Worm (Caenorhabditis elegans) whole organism, young adult: Measurements from ENCODE around the gene Y41E3.19.

Source experiments
- B0035.1 ChIP-seq: sonication (generic microtip); optimal IDR thresholded peaks from 2 replicates; lab custom pipeline; 2016; ENCODE audit warnings: missing genetic modification characterization, mild to moderate bottlenecking, missing compliant biosample characterization, missing genotype, missing genetic modification reagents
- B0261.1 ChIP-seq: sonication (generic microtip); optimal IDR thresholded peaks from 2 replicates; lab custom pipeline; 2016; ENCODE audit warnings: mild to moderate bottlenecking, missing genetic modification characterization, moderate library complexity, missing compliant biosample characterization
- C17E4.6 ChIP-seq: fragments of 200-800 bp; sonication (Bioruptor generic); IDR thresholded peaks from 2 replicates; pipeline ENCODE4 v1.3.6; 2022; ENCODE audit warnings: missing genetic modification reagents, missing genetic modification characterization, missing compliant biosample characterization
- K12H6.12 ChIP-seq: fragments of 200-800 bp; sonication (Bioruptor generic); optimal IDR thresholded peaks from 2 replicates; lab custom pipeline; 2018; ENCODE audit warnings: mild to moderate bottlenecking, missing genetic modification characterization, missing compliant biosample characterization
- Y53G8AR.9 ChIP-seq: fragments of 200-800 bp; sonication (Bioruptor generic); conservative IDR thresholded peaks from 2 replicates; pipeline ENCODE4 v1.3.6; 2022; ENCODE audit warnings: missing genetic modification reagents, missing genetic modification characterization, missing compliant biosample characterization
- akir-1 ChIP-seq: fragments of 200-800 bp; sonication (Bioruptor generic); optimal IDR thresholded peaks from 2 replicates; lab custom pipeline; 2018; ENCODE audit warnings: mild to moderate bottlenecking, missing genetic modification characterization, moderate library complexity, missing compliant biosample characterization
- aptf-3 ChIP-seq: fragments of 200-800 bp; sonication (Bioruptor generic); IDR thresholded peaks from 2 replicates; pipeline ENCODE4 v1.3.6; 2022; ENCODE audit warnings: missing genetic modification characterization, missing compliant biosample characterization
- athp-1 ChIP-seq: sonication (generic microtip); optimal IDR thresholded peaks from 2 replicates; lab custom pipeline; 2017; ENCODE audit warnings: mild to moderate bottlenecking, missing genetic modification characterization, missing compliant biosample characterization
- attf-6 ChIP-seq: fragments of 200-800 bp; sonication (Bioruptor generic); IDR thresholded peaks from 2 replicates; pipeline ENCODE4 v1.3.6; 2022; ENCODE audit warnings: missing genetic modification reagents, missing genetic modification characterization, missing compliant biosample characterization
- bed-1 ChIP-seq: fragments of 200-800 bp; sonication (Bioruptor generic); IDR thresholded peaks from 2 replicates; pipeline ENCODE4 v1.3.6; 2022; ENCODE audit warnings: missing genetic modification reagents, missing genetic modification characterization, missing compliant biosample characterization
- cebp-1 ChIP-seq, 2 experiments: fragments of 200-800 bp in 1 of 2; sonication (Bioruptor generic) in 1 of 2; sonication (generic microtip) in 1 of 2; IDR thresholded peaks in 1 of 2; optimal IDR thresholded peaks in 1 of 2; 2 replicates each; pipeline versions ENCODE4 v1.3.6 to Lab custom; 2017 to 2022; ENCODE audit warnings: missing compliant biosample characterization in 2 of 2, missing genetic modification characterization in 2 of 2, mild to moderate bottlenecking in 1 of 2, missing genetic modification reagents in 1 of 2, moderate library complexity in 1 of 2
- ceh-100 ChIP-seq: fragments of 200-800 bp; sonication (Bioruptor generic); IDR thresholded peaks from 2 replicates; pipeline ENCODE4 v1.3.6; 2022; ENCODE audit warnings: missing genetic modification reagents, missing genetic modification characterization, missing compliant biosample characterization
- ceh-91 ChIP-seq: fragments of 200-800 bp; sonication (Bioruptor generic); IDR thresholded peaks from 2 replicates; pipeline ENCODE4 v1.3.6; 2022; ENCODE audit warnings: missing genetic modification reagents, missing genetic modification characterization, missing compliant biosample characterization
- chd-7 ChIP-seq: sonication (generic microtip); optimal IDR thresholded peaks from 2 replicates; lab custom pipeline; 2016; ENCODE audit warnings: mild to moderate bottlenecking, missing genetic modification characterization, moderate library complexity, missing compliant biosample characterization
- die-1 ChIP-seq: sonication (generic microtip); optimal IDR thresholded peaks from 2 replicates; lab custom pipeline; 2016; ENCODE audit warnings: missing genotype, mild to moderate bottlenecking, missing genetic modification characterization, missing compliant biosample characterization
- efl-1 ChIP-seq: fragments of 150-350 bp; optimal IDR thresholded peaks from 2 replicates; lab custom pipeline; 2014; ENCODE audit warnings: missing biosample characterization, missing genetic modification reagents, missing genetic modification characterization
- egl-18 ChIP-seq: fragments of 200-800 bp; sonication (Bioruptor generic); IDR thresholded peaks from 2 replicates; pipeline ENCODE4 v1.3.6; 2022; ENCODE audit warnings: missing genetic modification reagents, missing genetic modification characterization, missing compliant biosample characterization
- egrh-3 ChIP-seq: fragments of 200-800 bp; sonication (Bioruptor generic); IDR thresholded peaks from 2 replicates; pipeline ENCODE4 v1.3.6; 2022; ENCODE audit warnings: missing genetic modification reagents, missing genetic modification characterization, missing compliant biosample characterization
- hmg-20 ChIP-seq: fragments of 200-800 bp; sonication (Bioruptor generic); IDR thresholded peaks from 2 replicates; pipeline ENCODE4 v1.3.6; 2022; ENCODE audit warnings: missing genetic modification reagents, missing genetic modification characterization, missing compliant biosample characterization
- hsf-1 ChIP-seq: fragments of 200-800 bp; sonication (Bioruptor generic); IDR thresholded peaks from 2 replicates; pipeline ENCODE4 v1.3.6; 2022; ENCODE audit warnings: missing genetic modification reagents, missing genetic modification characterization, missing compliant biosample characterization
- lag-1 ChIP-seq: fragments of 200-800 bp; sonication (Bioruptor generic); IDR thresholded peaks from 2 replicates; pipeline ENCODE4 v1.3.6; 2022; ENCODE audit warnings: missing genetic modification reagents, missing genetic modification characterization, missing compliant biosample characterization
- lin-35 ChIP-seq, 3 experiments: fragments of 150-350 bp in 2 of 3; sonication (generic microtip) in 1 of 3; optimal IDR thresholded peaks; 2 replicates each; lab custom pipeline; 2014 to 2018; ENCODE audit warnings: missing biosample characterization in 3 of 3, missing genetic modification characterization in 3 of 3, missing genetic modification reagents in 3 of 3
- nfya-2 ChIP-seq: fragments of 200-800 bp; sonication (Bioruptor generic); IDR thresholded peaks from 2 replicates; pipeline ENCODE4 v1.3.6; 2022; ENCODE audit warnings: missing genetic modification reagents, missing genetic modification characterization, missing compliant biosample characterization
- rec-8 ChIP-seq, 2 experiments: sonication (generic microtip); optimal IDR thresholded peaks; 2 replicates each; lab custom pipeline; 2016; ENCODE audit warnings: mild to moderate bottlenecking in 2 of 2, missing genetic modification characterization in 2 of 2, missing genetic modification reagents in 2 of 2, missing genotype in 2 of 2, missing biosample characterization in 1 of 2, missing compliant biosample characterization in 1 of 2, moderate library complexity in 1 of 2
- repo-1 ChIP-seq: sonication (generic microtip); optimal IDR thresholded peaks from 2 replicates; lab custom pipeline; 2017; ENCODE audit warnings: mild to moderate bottlenecking, missing genetic modification characterization, missing compliant biosample characterization
- sea-2 ChIP-seq: fragments of 200-800 bp; sonication (Bioruptor generic); IDR thresholded peaks from 2 replicates; pipeline ENCODE4 v1.3.6; 2022; ENCODE audit warnings: missing genetic modification characterization, missing compliant biosample characterization
- snpc-3.4 ChIP-seq: sonication (generic microtip); optimal IDR thresholded peaks from 2 replicates; lab custom pipeline; 2017; ENCODE audit warnings: missing genetic modification characterization, mild to moderate bottlenecking, missing compliant biosample characterization, antibody characterized with exemption, moderate library complexity, missing genotype, missing genetic modification reagents
- snpc-4 ChIP-seq, 5 experiments: fragments of 150-350 bp in 1 of 5; sonication (generic microtip) in 4 of 5; optimal IDR thresholded peaks; 2 replicates each; lab custom pipeline; 2014 to 2018; ENCODE audit warnings: missing genetic modification characterization in 5 of 5, missing biosample characterization in 3 of 5, antibody characterized with exemption in 2 of 5, mild to moderate bottlenecking in 2 of 5, missing compliant biosample characterization in 2 of 5, missing genotype in 2 of 5, moderate library complexity in 2 of 5, missing genetic modification reagents in 1 of 5
- somi-1 ChIP-seq: fragments of 200-800 bp; sonication (Bioruptor generic); optimal IDR thresholded peaks from 2 replicates; lab custom pipeline; 2018; ENCODE audit warnings: mild to moderate bottlenecking, missing genetic modification characterization, missing compliant biosample characterization
- tbp1 ChIP-seq: fragments of 200-800 bp; sonication (Bioruptor generic); optimal IDR thresholded peaks from 2 replicates; lab custom pipeline; 2018; ENCODE audit warnings: mild to moderate bottlenecking, missing genetic modification characterization, missing compliant biosample characterization
- zfh-2 ChIP-seq: fragments of 200-800 bp; sonication (Bioruptor generic); conservative IDR thresholded peaks from 2 replicates; pipeline ENCODE4 v1.3.6; 2022; ENCODE audit warnings: missing genetic modification reagents, missing genetic modification characterization, missing compliant biosample characterization
- ztf-18 ChIP-seq: sonication (generic microtip); optimal IDR thresholded peaks from 2 replicates; lab custom pipeline; 2016; ENCODE audit warnings: missing genotype, mild to moderate bottlenecking, missing genetic modification characterization, missing compliant biosample characterization
- ztf-26 ChIP-seq: sonication (generic microtip); optimal IDR thresholded peaks from 2 replicates; lab custom pipeline; 2017; ENCODE audit warnings: missing genetic modification characterization, missing compliant biosample characterization
- ztf-28 ChIP-seq: fragments of 200-800 bp; sonication (Bioruptor generic); IDR thresholded peaks from 2 replicates; pipeline ENCODE4 v1.3.6; 2022; ENCODE audit warnings: missing genetic modification reagents, missing genetic modification characterization, missing compliant biosample characterization

The Y41E3.19 gene

ce11 chrIV:15012154-15012892 is 43.6 kb upstream of the Y41E3.19 start:
- no peak for TF ChIP-seq ztf-28
- no peak for TF ChIP-seq sea-2 (GFP tag; lab: Robert Waterston, UW)
- TF ChIP-seq C17E4.6 (GFP tag; lab: Robert Waterston, UW) = no peak
- TF ChIP-seq egrh-3 (GFP tag; lab: Robert Waterston, UW) = peak; percentile 31; the same call in 1 of the 2 replicates
- TF ChIP-seq cebp-1 (GFP tag; IDR thresholded peaks at IDR 0.05; lab: Robert Waterston, UW) = no peak
- TF ChIP-seq cebp-1 (tag; optimal IDR thresholded peaks at IDR 0.05; lab: Kevin White, UChicago) = peak; percentile 3
- TF ChIP-seq repo-1 (tag; lab: Kevin White, UChicago) = no peak
- peak; percentile 68 for TF ChIP-seq zfh-2
- no peak for TF ChIP-seq K12H6.12 (tag; lab: Kevin White, UChicago)
- TF ChIP-seq attf-6 (GFP tag; lab: Robert Waterston, UW) = peak; percentile 66; the same call in 1 of the 2 replicates
- peak; percentile 14 for TF ChIP-seq snpc-4 (GFP tag; optimal IDR thresholded peaks at IDR 0.05; lab: Kevin White, UChicago)
- TF ChIP-seq snpc-4 (tag; optimal IDR thresholded peaks at IDR 0.05; lab: Kevin White, UChicago) = peak in 2 of 4 experiments; percentile 44 to 84
- peak; percentile 24 for TF ChIP-seq ztf-18 (tag; lab: Kevin White, UChicago)
- no peak for TF ChIP-seq Y53G8AR.9 (GFP tag; lab: Robert Waterston, UW)
- TF ChIP-seq bed-1 = no peak

ce11 chrIV:15013083-15013482 is 42.8 kb upstream of the Y41E3.19 start, which contains the start of gene qars-1:
Gene qars-1, minus strand, starts transcription at chrIV:15013183.
- TF ChIP-seq sea-2 (GFP tag; lab: Robert Waterston, UW) = no peak
- no peak for TF ChIP-seq akir-1 (GFP tag; lab: Kevin White, UChicago)
- TF ChIP-seq B0261.1 (tag; lab: Kevin White, UChicago) = no peak
- no peak for TF ChIP-seq rec-8 (tag; optimal IDR thresholded peaks at IDR 0.05; lab: Kevin White, UChicago)
- TF ChIP-seq egl-18 (GFP tag; lab: Robert Waterston, UW) = no peak

DNA sequence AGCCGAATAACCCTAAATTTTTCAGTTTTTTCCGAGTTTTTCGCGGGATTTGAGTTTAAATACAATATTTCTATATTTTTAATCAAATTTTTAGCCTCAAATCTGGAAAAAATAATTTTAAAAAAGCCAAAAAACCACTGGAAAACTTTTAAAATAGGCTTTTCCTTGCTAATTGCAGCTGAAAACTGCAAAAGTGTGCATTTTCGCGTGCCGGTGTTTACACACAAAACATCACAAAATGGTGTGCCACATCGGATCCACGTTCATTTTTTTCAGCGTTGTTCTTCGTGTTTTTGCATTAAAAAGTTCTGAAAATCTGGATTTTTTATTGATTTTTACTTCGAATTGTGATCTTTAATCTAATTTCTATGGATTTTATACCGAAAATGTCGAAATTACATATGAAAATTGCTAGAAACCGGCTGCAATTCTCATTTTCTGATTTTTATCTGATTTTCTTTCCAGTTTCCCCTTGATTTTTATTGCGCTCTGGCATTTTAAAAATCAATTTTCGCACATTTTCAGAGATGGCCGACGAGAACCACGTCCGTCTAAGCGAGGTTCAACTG is 42.3 kb upstream of the Y41E3.19 start, which contains the start of gene Y41E3.7:
Gene Y41E3.7, plus strand, starts transcription at position 519 of the 569 bp plus-strand sequence.
- TF ChIP-seq B0261.1 (tag; lab: Kevin White, UChicago) = no peak
- no peak for TF ChIP-seq ceh-91 (GFP tag; lab: Robert Waterston, UW)
- no peak for TF ChIP-seq ztf-26 (tag; lab: Kevin White, UChicago)
- TF ChIP-seq tbp1 (GFP tag; lab: Kevin White, UChicago) = peak; percentile 12
- TF ChIP-seq zfh-2 = no peak
- no peak for TF ChIP-seq hmg-20
- no peak for TF ChIP-seq hsf-1 (GFP tag; lab: Robert Waterston, UW)
- TF ChIP-seq chd-7 (tag; lab: Kevin White, UChicago) = no peak
- TF ChIP-seq snpc-3.4 = peak; percentile 9
- TF ChIP-seq somi-1 (GFP tag; lab: Kevin White, UChicago) = no peak
- peak in 1 of 3 experiments; percentile 13 for TF ChIP-seq lin-35 (GFP tag; optimal IDR thresholded peaks at IDR 0.05; lab: Kevin White, UChicago)
- no peak for TF ChIP-seq efl-1 (GFP tag; lab: Kevin White, UChicago)
- TF ChIP-seq ceh-100 (GFP tag; lab: Robert Waterston, UW) = no peak
- no peak for TF ChIP-seq die-1
- no peak for TF ChIP-seq nfya-2 (GFP tag; lab: Robert Waterston, UW)
- no peak for TF ChIP-seq snpc-4 (GFP tag; optimal IDR thresholded peaks at IDR 0.05; lab: Kevin White, UChicago)
- TF ChIP-seq snpc-4 (tag; optimal IDR thresholded peaks at IDR 0.05; lab: Kevin White, UChicago) = peak in 2 of 4 experiments; percentile 42 to 81
- TF ChIP-seq B0035.1 (tag; lab: Kevin White, UChicago) = no peak
- TF ChIP-seq aptf-3 (GFP tag; lab: Robert Waterston, UW) = no peak
- TF ChIP-seq lag-1 (GFP tag; lab: Robert Waterston, UW) = no peak
- TF ChIP-seq athp-1 (tag; lab: Kevin White, UChicago) = no peak
